Worm (Caenorhabditis elegans) whole organism, L3 larva: ENCODE measurements around the gene F36G3.2.
A peak's percentile ranks its signal among the peaks of the same experiment; 100 is the strongest.

ENCODE experiments used
- R02D3.7 ChIP-seq: fragments of 150-350 bp; optimal IDR thresholded peaks from 2 replicates; lab custom pipeline; 2014; ENCODE audit warnings: missing biosample characterization, missing genetic modification characterization
- aly-2 ChIP-seq: fragments of 150-350 bp; optimal IDR thresholded peaks from 2 replicates; lab custom pipeline; 2014; ENCODE audit warnings: missing biosample characterization, missing genetic modification characterization
- ama-1 ChIP-seq: fragments of 150-350 bp; optimal IDR thresholded peaks from 2 replicates; lab custom pipeline; 2018
- ceh-16 ChIP-seq: sonication (generic microtip); optimal IDR thresholded peaks from 2 replicates; lab custom pipeline; 2017; ENCODE audit warnings: missing biosample characterization, missing genetic modification characterization
- ceh-28 ChIP-seq: fragments of 150-350 bp; optimal IDR thresholded peaks from 2 replicates; lab custom pipeline; 2014; ENCODE audit warnings: missing biosample characterization, missing genetic modification reagents, missing genetic modification characterization
- ceh-82 ChIP-seq: fragments of 150-350 bp; optimal IDR thresholded peaks from 2 replicates; lab custom pipeline; 2014; ENCODE audit warnings: missing biosample characterization, missing genetic modification characterization
- egl-27 ChIP-seq: sonication (generic microtip); optimal IDR thresholded peaks from 4 replicates; lab custom pipeline; 2017; ENCODE audit warnings: missing biosample characterization, missing genetic modification reagents, missing genetic modification characterization
- egl-5 ChIP-seq: fragments of 150-350 bp; optimal IDR thresholded peaks from 2 replicates; lab custom pipeline; 2017; ENCODE audit warnings: missing biosample characterization, missing genetic modification reagents, missing genetic modification characterization, inconsistent platforms
- elt-2 ChIP-seq: sonication (generic microtip); optimal IDR thresholded peaks from 2 replicates; lab custom pipeline; 2016; ENCODE audit warnings: missing genetic modification reagents, mild to moderate bottlenecking, missing genetic modification characterization, missing compliant biosample characterization
- elt-3 ChIP-seq, 3 experiments: fragments of 150-350 bp in 1 of 3; sonication (generic microtip) in 2 of 3; optimal IDR thresholded peaks; 2 replicates in 2 of 3; 4 replicates in 1 of 3; lab custom pipeline; 2014 to 2017; ENCODE audit warnings: missing biosample characterization in 3 of 3, missing genetic modification characterization in 3 of 3
- eor-1 ChIP-seq, 2 experiments: fragments of 150-350 bp; optimal IDR thresholded peaks; 2 replicates each; lab custom pipeline; 2014 to 2018; ENCODE audit warnings: missing biosample characterization in 2 of 2, missing genetic modification characterization in 2 of 2
- fkh-10 ChIP-seq: sonication (generic microtip); optimal IDR thresholded peaks from 2 replicates; lab custom pipeline; 2017; ENCODE audit warnings: missing biosample characterization, missing genetic modification reagents, missing genetic modification characterization
- fkh-2 ChIP-seq: fragments of 150-350 bp; optimal IDR thresholded peaks from 2 replicates; lab custom pipeline; 2014; ENCODE audit warnings: missing biosample characterization, missing genetic modification reagents, missing genetic modification characterization
- fos-1 ChIP-seq: fragments of 150-350 bp; optimal IDR thresholded peaks from 2 replicates; lab custom pipeline; 2014; ENCODE audit warnings: missing biosample characterization, missing genetic modification characterization
- hmg-11 ChIP-seq: sonication (generic microtip); optimal IDR thresholded peaks from 2 replicates; lab custom pipeline; 2016; ENCODE audit warnings: missing genetic modification characterization, missing compliant biosample characterization
- jun-1 ChIP-seq: fragments of 150-350 bp; optimal IDR thresholded peaks from 2 replicates; lab custom pipeline; 2014; ENCODE audit warnings: missing biosample characterization, missing genetic modification reagents, missing genetic modification characterization
- lin-15B ChIP-seq: fragments of 150-350 bp; optimal IDR thresholded peaks from 2 replicates; lab custom pipeline; 2014; ENCODE audit warnings: missing biosample characterization, missing genetic modification characterization
- lin-39 ChIP-seq: fragments of 150-350 bp; optimal IDR thresholded peaks from 2 replicates; lab custom pipeline; 2018; ENCODE audit warnings: missing biosample characterization, missing genetic modification reagents, missing genetic modification characterization
- lsy-12 ChIP-seq: sonication (generic microtip); optimal IDR thresholded peaks from 2 replicates; lab custom pipeline; 2016; ENCODE audit warnings: mild to moderate bottlenecking, missing genetic modification characterization, missing compliant biosample characterization
- mdl-1 ChIP-seq: fragments of 150-350 bp; optimal IDR thresholded peaks from 2 replicates; lab custom pipeline; 2014; ENCODE audit warnings: missing biosample characterization, missing genetic modification characterization
- mml-1 ChIP-seq: fragments of 150-350 bp; sonication (generic microtip); optimal IDR thresholded peaks from 3 replicates; lab custom pipeline; 2014; ENCODE audit warnings: missing biosample characterization, missing genetic modification characterization
- nfya-1 ChIP-seq: sonication (generic microtip); optimal IDR thresholded peaks from 2 replicates; lab custom pipeline; 2017; ENCODE audit warnings: missing genetic modification characterization, mild to moderate bottlenecking, missing compliant biosample characterization, antibody characterized with exemption, moderate library complexity; ENCODE audit not compliant: insufficient read depth
- nhr-11 ChIP-seq: fragments of 150-350 bp; optimal IDR thresholded peaks from 2 replicates; lab custom pipeline; 2014; ENCODE audit warnings: missing biosample characterization, missing genetic modification characterization
- nhr-12 ChIP-seq: fragments of 150-350 bp; optimal IDR thresholded peaks from 2 replicates; lab custom pipeline; 2014; ENCODE audit warnings: missing biosample characterization, missing genetic modification characterization
- nhr-23 ChIP-seq: fragments of 150-350 bp; optimal IDR thresholded peaks from 2 replicates; lab custom pipeline; 2014; ENCODE audit warnings: missing biosample characterization, missing genetic modification reagents, missing genetic modification characterization
- nhr-237 ChIP-seq: fragments of 150-350 bp; optimal IDR thresholded peaks from 2 replicates; lab custom pipeline; 2014; ENCODE audit warnings: missing biosample characterization, missing genetic modification characterization
- nhr-25 ChIP-seq: sonication (generic microtip); optimal IDR thresholded peaks from 2 replicates; lab custom pipeline; 2017; ENCODE audit warnings: missing biosample characterization, missing genetic modification characterization
- nhr-28 ChIP-seq: fragments of 150-350 bp; optimal IDR thresholded peaks from 2 replicates; lab custom pipeline; 2014; ENCODE audit warnings: missing biosample characterization, missing genetic modification characterization
- nhr-67 ChIP-seq: fragments of 150-350 bp; optimal IDR thresholded peaks from 2 replicates; lab custom pipeline; 2014; ENCODE audit warnings: missing biosample characterization, missing genetic modification characterization
- nhr-76 ChIP-seq: fragments of 150-350 bp; sonication (generic microtip); optimal IDR thresholded peaks from 5 replicates; lab custom pipeline; 2014; ENCODE audit warnings: missing biosample characterization, missing genetic modification characterization
- nhr-77 ChIP-seq: fragments of 150-350 bp; optimal IDR thresholded peaks from 2 replicates; lab custom pipeline; 2014; ENCODE audit warnings: missing biosample characterization, missing genetic modification characterization
- pha-4 ChIP-seq: fragments of 150-350 bp; optimal IDR thresholded peaks from 2 replicates; lab custom pipeline; 2014; ENCODE audit warnings: missing biosample characterization, missing genetic modification reagents, missing genetic modification characterization
- pqm-1 ChIP-seq: fragments of 150-350 bp; optimal IDR thresholded peaks from 2 replicates; lab custom pipeline; 2017; ENCODE audit warnings: missing biosample characterization, missing genetic modification characterization, inconsistent platforms
- sea-2 ChIP-seq: fragments of 150-350 bp; sonication (generic microtip); optimal IDR thresholded peaks from 4 replicates; lab custom pipeline; 2014; ENCODE audit warnings: missing biosample characterization, missing genetic modification reagents, missing genetic modification characterization
- skn-1 ChIP-seq: fragments of 150-350 bp; optimal IDR thresholded peaks from 2 replicates; lab custom pipeline; 2014; ENCODE audit warnings: missing biosample characterization, missing genetic modification characterization
- snpc-4 ChIP-seq: fragments of 150-350 bp; optimal IDR thresholded peaks from 2 replicates; lab custom pipeline; 2014; ENCODE audit warnings: missing biosample characterization, missing genetic modification characterization
- tbx-2 ChIP-seq: sonication (generic microtip); optimal IDR thresholded peaks from 2 replicates; lab custom pipeline; 2016; ENCODE audit warnings: mild to moderate bottlenecking, missing genetic modification characterization, missing compliant biosample characterization
- unc-39 ChIP-seq: sonication (generic microtip); optimal IDR thresholded peaks from 4 replicates; lab custom pipeline; 2017; ENCODE audit warnings: missing biosample characterization, missing genetic modification characterization
- unc-62 ChIP-seq: fragments of 150-350 bp; sonication (generic microtip); optimal IDR thresholded peaks from 4 replicates; lab custom pipeline; 2014; ENCODE audit warnings: missing biosample characterization, missing genetic modification reagents, missing genetic modification characterization
- zag-1 ChIP-seq: fragments of 150-350 bp; optimal IDR thresholded peaks from 2 replicates; lab custom pipeline; 2014; ENCODE audit warnings: missing biosample characterization, missing genetic modification characterization
- ztf-11 ChIP-seq: fragments of 150-350 bp; optimal IDR thresholded peaks from 2 replicates; lab custom pipeline; 2014; ENCODE audit warnings: missing biosample characterization, missing genetic modification characterization
- ztf-4 ChIP-seq: fragments of 150-350 bp; optimal IDR thresholded peaks from 2 replicates; lab custom pipeline; 2014; ENCODE audit warnings: missing biosample characterization, missing genetic modification characterization

F36G3.2 gene

DNA sequence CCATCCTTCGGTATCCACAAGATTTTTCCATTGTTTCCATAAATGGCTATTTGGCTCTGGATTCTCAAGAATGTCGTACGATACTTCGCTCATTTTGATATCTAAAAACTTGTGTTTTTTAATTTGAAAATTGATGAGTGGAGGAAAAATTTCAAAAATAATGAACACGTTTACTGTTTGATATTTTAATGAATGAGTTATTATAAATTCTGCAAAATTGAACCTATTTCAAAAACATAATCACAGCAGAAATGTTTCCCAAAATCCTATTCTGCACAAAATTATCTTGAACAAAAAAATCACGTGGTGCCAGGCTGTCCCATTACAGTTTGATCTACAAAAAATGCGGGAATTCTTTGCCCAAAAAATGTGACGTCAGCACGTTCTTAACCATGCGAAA lies at the start of gene F36G3.2:
TSS of gene F36G3.2 (minus strand) at position 101 of the 400 bp plus-strand sequence.
- TF ChIP-seq skn-1 (tag; lab: Kevin White, UChicago): no peak
- TF ChIP-seq hmg-11 (tag; lab: Kevin White, UChicago): no peak
- TF ChIP-seq nhr-25 (tag; lab: Kevin White, UChicago): no peak
- TF ChIP-seq nhr-11 (tag; lab: Kevin White, UChicago): no peak
- TF ChIP-seq ceh-28 (tag; lab: Kevin White, UChicago): no peak
- no peak for TF ChIP-seq fos-1 (tag; lab: Kevin White, UChicago)

DNA sequence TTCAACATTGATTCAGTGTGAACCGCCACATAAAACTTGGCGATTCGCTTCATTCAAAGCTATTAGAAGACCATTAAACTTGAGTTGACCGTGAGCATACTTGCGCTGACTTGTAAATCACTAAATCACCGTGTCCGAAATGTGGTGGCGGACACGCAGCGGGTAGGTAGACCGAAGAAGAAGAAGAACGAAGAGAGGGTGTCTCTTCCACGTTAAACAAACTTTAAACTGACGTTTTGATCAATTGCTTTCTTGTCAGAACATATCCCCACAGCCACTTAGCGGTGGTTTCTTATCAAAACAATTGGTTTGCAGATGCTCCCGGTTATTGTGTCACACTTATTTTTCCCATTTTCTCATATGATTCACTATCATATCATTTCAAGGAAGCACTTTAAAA lies 49.5 kb upstream of the F36G3.2 start:
- TF ChIP-seq elt-3 (tag; optimal IDR thresholded peaks at IDR 0.05; lab: Kevin White, UChicago) (no peak), egl-5 (tag; lab: Kevin White, UChicago) (peak; percentile 16), nhr-76 (tag; lab: Kevin White, UChicago) (no peak)

DNA sequence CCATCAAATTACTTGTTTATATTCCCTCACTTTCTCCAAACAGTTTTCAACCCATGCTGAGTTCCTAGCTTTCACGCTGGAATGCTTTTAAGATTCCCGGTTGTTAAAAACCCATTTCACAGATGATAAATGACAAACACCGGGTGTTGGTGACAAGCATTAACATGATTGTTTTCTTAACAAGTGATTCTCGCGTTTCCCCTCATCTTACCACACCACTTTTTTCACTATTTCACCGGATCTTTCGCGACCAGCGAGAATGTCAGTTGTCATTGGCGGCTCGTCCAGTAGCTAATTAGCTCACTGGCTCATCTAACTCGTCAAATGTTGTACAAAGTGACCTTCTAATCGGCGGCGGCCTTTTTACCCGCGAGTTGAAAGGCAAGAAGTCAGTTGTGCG lies 48.0 kb upstream of the F36G3.2 start:
- TF ChIP-seq nfya-1 (tag; lab: Kevin White, UChicago) (peak; percentile 25), egl-5 (tag; lab: Kevin White, UChicago) (peak; percentile 85), aly-2 (tag; lab: Kevin White, UChicago) (no peak), lin-39 (tag; lab: Kevin White, UChicago) (peak; percentile 22)

DNA sequence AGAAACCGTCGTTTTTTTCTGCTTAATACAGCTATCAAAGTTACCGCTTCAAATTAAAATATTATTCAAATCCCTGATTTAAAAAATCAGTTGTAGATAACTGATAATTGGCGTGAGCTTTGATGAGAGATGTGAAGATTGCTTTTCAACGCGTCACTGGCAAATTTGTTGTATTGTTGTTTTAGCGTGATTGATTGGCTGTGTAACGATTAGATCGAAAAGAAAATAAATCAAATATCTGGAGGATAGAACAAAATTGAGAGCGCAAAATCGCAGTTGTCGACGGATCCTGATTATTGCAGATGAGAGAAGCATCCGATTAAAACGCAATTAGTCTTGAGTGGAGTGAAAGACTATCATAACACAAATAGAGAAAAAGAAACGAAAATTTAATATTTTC lies 46.8 kb upstream of the F36G3.2 start:
- TF ChIP-seq R02D3.7 (no peak), snpc-4 (tag; lab: Kevin White, UChicago) (no peak), nhr-28 (tag; lab: Kevin White, UChicago) (no peak)

DNA sequence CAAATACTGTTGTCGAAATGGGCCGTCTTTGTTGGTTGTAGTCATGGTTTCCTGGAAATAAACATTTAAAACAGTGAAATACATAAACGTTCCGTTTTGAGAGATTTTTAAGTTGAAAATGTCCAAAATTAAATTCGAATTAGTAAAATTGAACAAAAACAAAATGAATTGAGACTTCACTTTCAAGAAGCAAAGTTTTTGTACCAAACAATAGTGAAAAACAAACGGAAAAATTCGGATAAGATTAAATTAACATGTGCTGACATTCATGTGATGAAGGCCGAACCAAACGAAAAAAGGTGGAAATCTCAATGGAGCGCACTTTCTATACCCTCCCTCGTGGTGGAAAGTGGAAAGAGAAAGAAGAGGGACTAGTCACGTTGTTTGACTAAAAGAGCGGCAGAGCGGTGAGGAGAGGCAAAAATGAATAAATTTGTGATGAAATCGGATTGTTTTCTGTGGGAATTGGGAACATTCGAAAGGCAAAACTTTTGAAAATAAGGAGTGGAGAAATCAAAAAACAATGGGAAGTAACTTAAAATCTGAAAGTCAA lies 44.0 kb upstream of the F36G3.2 start, which contains the start of gene ipla-2:
TSS of gene ipla-2 (minus strand) at position 51 of the 553 bp plus-strand sequence.
- TF ChIP-seq fkh-10 (peak; percentile 74), fkh-2 (tag; lab: Kevin White, UChicago) (no peak), hmg-11 (tag; lab: Kevin White, UChicago) (peak; percentile 56), ztf-11 (tag; lab: Kevin White, UChicago) (no peak), ceh-82 (tag; lab: Kevin White, UChicago) (no peak), nhr-12 (tag; lab: Kevin White, UChicago) (no peak), fos-1 (tag; lab: Kevin White, UChicago) (no peak), pha-4 (peak; percentile 71), elt-3 (tag; optimal IDR thresholded peaks at IDR 0.05; lab: Kevin White, UChicago) (no peak), unc-39 (no peak), ama-1 (lab: Kevin White, UChicago) (peak; percentile 45), aly-2 (tag; lab: Kevin White, UChicago) (no peak), sea-2 (GFP tag; lab: Kevin White, UChicago) (no peak), jun-1 (tag; lab: Kevin White, UChicago) (peak; percentile 39), nhr-237 (tag; lab: Kevin White, UChicago) (no peak), tbx-2 (tag; lab: Kevin White, UChicago) (no peak), R02D3.7 (no peak), mdl-1 (tag; lab: Kevin White, UChicago) (peak; percentile 23), lsy-12 (tag; lab: Kevin White, UChicago) (no peak), egl-5 (tag; lab: Kevin White, UChicago) (no peak), nhr-25 (tag; lab: Kevin White, UChicago) (peak; percentile 66), unc-62 (GFP tag; lab: Kevin White, UChicago) (no peak), skn-1 (tag; lab: Kevin White, UChicago) (peak; percentile 51), ceh-16 (tag; lab: Kevin White, UChicago) (no peak), nhr-23 (tag; lab: Kevin White, UChicago) (no peak), nhr-67 (no peak), mml-1 (no peak), zag-1 (tag; lab: Kevin White, UChicago) (no peak), snpc-4 (tag; lab: Kevin White, UChicago) (peak; percentile 68), nhr-77 (tag; lab: Kevin White, UChicago) (no peak), pqm-1 (tag; lab: Kevin White, UChicago) (peak; percentile 46), ceh-28 (tag; lab: Kevin White, UChicago) (no peak), ztf-4 (tag; lab: Kevin White, UChicago) (no peak), nfya-1 (tag; lab: Kevin White, UChicago) (peak; percentile 75), lin-39 (tag; lab: Kevin White, UChicago) (peak; percentile 47), elt-2 (tag; lab: Kevin White, UChicago) (peak; percentile 41), lin-15B (tag; lab: Kevin White, UChicago) (peak; percentile 75), eor-1 (tag; optimal IDR thresholded peaks at IDR 0.05; lab: Kevin White, UChicago) (no peak), egl-27 (tag; lab: Kevin White, UChicago) (no peak), nhr-76 (tag; lab: Kevin White, UChicago) (no peak)
- TF ChIP-seq, all 47 proteins: peak for 14
